Worm (Caenorhabditis elegans) whole organism, L2 larva: Measurements from ENCODE around the gene K01D12.8.

Source experiments
- R02D3.7 ChIP-seq: fragments of 150-350 bp; optimal IDR thresholded peaks from 2 replicates; lab custom pipeline; 2014; ENCODE audit warnings: missing biosample characterization, missing genetic modification characterization
- elt-3 ChIP-seq: sonication (generic microtip); optimal IDR thresholded peaks from 2 replicates; lab custom pipeline; 2017; ENCODE audit warnings: missing biosample characterization, missing genetic modification characterization
- lin-39 ChIP-seq: fragments of 150-350 bp; optimal IDR thresholded peaks from 2 replicates; lab custom pipeline; 2014; ENCODE audit warnings: missing biosample characterization, missing genetic modification reagents, missing genetic modification characterization
- lsy-2 ChIP-seq, 2 experiments: fragments of 150-350 bp in 1 of 2; sonication (generic microtip) in 1 of 2; optimal IDR thresholded peaks; 2 replicates each; lab custom pipeline; 2014 to 2017; ENCODE audit warnings: missing biosample characterization in 2 of 2, missing genetic modification characterization in 2 of 2
- mdl-1 ChIP-seq, 2 experiments: fragments of 150-350 bp in 1 of 2; sonication (generic microtip) in 1 of 2; optimal IDR thresholded peaks; 2 replicates each; lab custom pipeline; 2017; ENCODE audit warnings: missing biosample characterization in 2 of 2, missing genetic modification characterization in 2 of 2
- nhr-11 ChIP-seq: fragments of 150-350 bp; optimal IDR thresholded peaks from 2 replicates; lab custom pipeline; 2014; ENCODE audit warnings: missing biosample characterization, missing genetic modification characterization
- nhr-12 ChIP-seq: fragments of 150-350 bp; optimal IDR thresholded peaks from 2 replicates; lab custom pipeline; 2014; ENCODE audit warnings: missing biosample characterization, missing genetic modification characterization
- nhr-25 ChIP-seq: fragments of 150-350 bp; sonication (generic microtip); optimal IDR thresholded peaks from 3 replicates; lab custom pipeline; 2014; ENCODE audit warnings: missing biosample characterization, missing genetic modification characterization
- nhr-77 ChIP-seq: fragments of 150-350 bp; optimal IDR thresholded peaks from 2 replicates; lab custom pipeline; 2014; ENCODE audit warnings: missing biosample characterization, missing genetic modification characterization
- sem-4 ChIP-seq: fragments of 150-350 bp; optimal IDR thresholded peaks from 2 replicates; lab custom pipeline; 2014; ENCODE audit warnings: missing biosample characterization, missing genetic modification reagents, missing genetic modification characterization
- unc-55 ChIP-seq: fragments of 150-350 bp; sonication (generic microtip); optimal IDR thresholded peaks from 3 replicates; lab custom pipeline; 2014; ENCODE audit warnings: missing biosample characterization, missing genetic modification reagents, missing genetic modification characterization
- unc-62 ChIP-seq: fragments of 150-350 bp; optimal IDR thresholded peaks from 2 replicates; lab custom pipeline; 2014; ENCODE audit warnings: missing biosample characterization, missing genetic modification reagents, missing genetic modification characterization
- ztf-1 ChIP-seq: fragments of 200-800 bp; sonication (Bioruptor generic); conservative IDR thresholded peaks from 2 replicates; pipeline ENCODE4 v1.3.6; 2022; ENCODE audit warnings: missing genetic modification characterization, missing compliant biosample characterization
- ztf-11 ChIP-seq: sonication (generic microtip); optimal IDR thresholded peaks from 2 replicates; lab custom pipeline; 2017; ENCODE audit warnings: missing biosample characterization, missing genetic modification characterization

- TF ChIP-seq ztf-1 (GFP tag; lab: Robert Waterston, UW): no peak
- no peak for TF ChIP-seq mdl-1 (tag; optimal IDR thresholded peaks at IDR 0.05; lab: Kevin White, UChicago)
- no peak for TF ChIP-seq lin-39 (tag; lab: Kevin White, UChicago)
- no peak for TF ChIP-seq unc-62 (GFP tag; lab: Kevin White, UChicago)
- TF ChIP-seq lsy-2 (tag; optimal IDR thresholded peaks at IDR 0.05; lab: Kevin White, UChicago): no peak
- no peak for TF ChIP-seq nhr-77 (tag; lab: Kevin White, UChicago)
- no peak for TF ChIP-seq unc-55 (GFP tag; lab: Kevin White, UChicago)
- TF ChIP-seq elt-3 (tag; lab: Kevin White, UChicago): no peak
- no peak for TF ChIP-seq R02D3.7
- TF ChIP-seq ztf-11: no peak
- TF ChIP-seq nhr-12 (tag; lab: Kevin White, UChicago): no peak
- TF ChIP-seq nhr-11 (tag; lab: Kevin White, UChicago): no peak
- no peak for TF ChIP-seq nhr-25 (tag; lab: Kevin White, UChicago)
- TF ChIP-seq sem-4 (tag; lab: Kevin White, UChicago): no peak
These were observed 11.9 kb downstream of the K01D12.8 start for ce11 chrV:12414362-12414761.
